Fruit fly (Drosophila melanogaster) whole organism, embryonic: ENCODE results near the gene Nepl4.

Experiments
- CG30020 ChIP-seq: fragments of 200-800 bp; optimal IDR thresholded peaks from 2 replicates; lab custom pipeline; 2019; ENCODE audit warnings: missing biosample characterization, mild to moderate bottlenecking, missing genetic modification characterization, moderate library complexity
- Camta ChIP-seq: fragments of 200-800 bp; sonication (Bioruptor generic); optimal IDR thresholded peaks from 2 replicates; lab custom pipeline; 2016; ENCODE audit warnings: missing biosample characterization, missing genetic modification characterization
- so ChIP-seq: fragments of 200-800 bp; sonication (Bioruptor generic); IDR thresholded peaks from 3 replicates; pipeline ENCODE4 v1.3.6; 2022; ENCODE audit warnings: missing biosample characterization, missing genetic modification characterization

DNA sequence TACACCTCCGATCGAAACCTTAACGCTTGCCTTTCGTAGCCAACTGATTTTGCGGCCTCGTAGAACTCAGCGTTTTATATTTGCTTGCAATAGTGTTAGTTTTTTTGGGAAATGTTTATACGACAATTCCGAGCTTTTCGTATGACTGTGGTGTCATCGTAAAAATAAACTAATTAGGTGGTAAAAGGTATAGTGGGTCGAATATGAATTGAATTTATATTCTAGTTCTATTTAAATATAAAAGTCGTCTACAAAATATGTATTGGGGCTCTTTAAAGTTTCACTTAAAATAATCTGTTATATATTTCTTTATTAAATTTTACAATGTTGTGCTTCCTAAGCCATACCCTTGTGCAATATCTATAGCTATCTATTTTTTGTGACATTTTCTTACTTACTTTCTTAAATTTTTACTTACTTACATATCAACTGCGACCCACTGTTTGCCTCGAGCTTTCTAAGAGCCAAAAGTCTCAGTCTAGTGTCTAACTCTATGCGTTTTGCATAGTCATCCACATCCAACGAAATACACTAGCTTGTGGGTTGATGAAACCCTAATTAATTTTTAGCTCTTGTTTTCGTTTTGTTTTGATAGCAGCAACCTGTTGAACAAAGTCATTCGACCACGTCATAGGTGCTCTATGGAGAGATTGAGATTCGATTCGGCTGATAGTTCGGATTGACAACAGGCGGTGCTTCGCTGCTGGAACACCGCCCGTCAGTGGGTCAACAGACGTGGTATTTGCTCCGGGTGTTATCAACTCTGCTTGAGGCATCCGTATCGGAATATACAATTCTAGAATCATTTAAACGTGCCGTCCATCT, 16.5 kb upstream of the Nepl4 start, which contains the start of gene CG9498:
- peak; percentile 4 for TF ChIP-seq Camta (GFP tag; lab: Kevin White, UChicago)
- peak; percentile 23 for TF ChIP-seq CG30020
- TF ChIP-seq so (GFP tag; lab: Robert Waterston, UW), result peak; percentile 79
